Fruit fly (Drosophila melanogaster): ENCODE measurements around the gene CG32137.

DNA sequence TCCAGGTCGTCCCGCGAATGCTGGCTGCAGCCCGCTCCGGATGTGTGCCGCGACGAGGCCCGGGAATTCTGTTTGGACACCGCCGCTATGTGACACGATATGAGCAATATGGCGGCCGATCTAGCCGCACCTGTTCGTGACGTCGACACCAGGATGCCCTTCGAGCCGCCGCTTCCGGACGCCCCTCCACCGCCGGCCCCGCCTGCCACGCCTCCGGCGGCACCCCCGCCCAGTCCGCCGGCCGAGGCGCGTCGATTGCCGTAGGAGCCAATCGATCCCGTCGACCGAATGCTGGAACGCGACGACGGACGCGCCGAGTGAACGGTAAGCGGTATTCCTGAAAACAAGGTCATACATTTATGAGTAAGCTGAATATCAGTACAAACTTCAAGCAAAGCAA lies 43.5 kb downstream of the CG32137 start:
- TF ChIP-seq Dll (optimal IDR thresholded peaks at IDR 0.05) (no peak), pan (optimal IDR thresholded peaks at IDR 0.05) (no peak), EcR (GFP tag; optimal IDR thresholded peaks at IDR 0.05) (no peak), psq (optimal IDR thresholded peaks at IDR 0.05) (no peak), usp (GFP tag; optimal IDR thresholded peaks at IDR 0.05) (no peak)

Measured in whole organism.